Worm (Caenorhabditis elegans) whole organism, L1 larva: ENCODE measurements around the gene K07F5.15.

Source experiments
- C16A3.4 ChIP-seq: fragments of 150-350 bp; optimal IDR thresholded peaks from 2 replicates; lab custom pipeline; 2014; ENCODE audit warnings: missing biosample characterization, missing genetic modification characterization
- F16B12.6 ChIP-seq: fragments of 150-350 bp; optimal IDR thresholded peaks from 2 replicates; lab custom pipeline; 2014; ENCODE audit warnings: missing biosample characterization, missing genetic modification characterization
- Y116A8C.19 ChIP-seq: sonication (generic microtip); optimal IDR thresholded peaks from 2 replicates; lab custom pipeline; 2016; ENCODE audit warnings: missing compliant biosample characterization, missing genetic modification characterization, borderline replicate concordance
- aha-1 ChIP-seq: fragments of 150-350 bp; optimal IDR thresholded peaks from 2 replicates; lab custom pipeline; 2014; ENCODE audit warnings: missing biosample characterization, missing genetic modification characterization
- alr-1 ChIP-seq: fragments of 200-800 bp; sonication (Bioruptor generic); optimal IDR thresholded peaks from 2 replicates; lab custom pipeline; 2018; ENCODE audit warnings: borderline replicate concordance, mild to moderate bottlenecking, missing genetic modification characterization, missing compliant biosample characterization
- aly-2 ChIP-seq: fragments of 150-350 bp; optimal IDR thresholded peaks from 2 replicates; lab custom pipeline; 2014; ENCODE audit warnings: missing biosample characterization, missing genetic modification characterization
- ama-1 ChIP-seq: fragments of 150-350 bp; optimal IDR thresholded peaks from 2 replicates; lab custom pipeline; 2014
- blmp-1 ChIP-seq: fragments of 150-350 bp; optimal IDR thresholded peaks from 2 replicates; lab custom pipeline; 2014; ENCODE audit warnings: missing biosample characterization, missing genetic modification characterization
- ceh-63 ChIP-seq: fragments of 200-800 bp; sonication (Bioruptor generic); optimal IDR thresholded peaks from 2 replicates; lab custom pipeline; 2018; ENCODE audit warnings: mild to moderate bottlenecking, missing genetic modification characterization, missing compliant biosample characterization
- ceh-8 ChIP-seq: fragments of 200-800 bp; sonication (Bioruptor generic); optimal IDR thresholded peaks from 2 replicates; lab custom pipeline; 2018; ENCODE audit warnings: mild to moderate bottlenecking, missing genetic modification characterization, moderate library complexity, missing compliant biosample characterization
- ceh-90 ChIP-seq: sonication (generic microtip); optimal IDR thresholded peaks from 2 replicates; lab custom pipeline; 2016; ENCODE audit warnings: missing genetic modification characterization, missing compliant biosample characterization
- ces-1 ChIP-seq: fragments of 150-350 bp; optimal IDR thresholded peaks from 2 replicates; lab custom pipeline; 2014; ENCODE audit warnings: missing biosample characterization, missing genetic modification reagents, missing genetic modification characterization
- efl-1 ChIP-seq, 4 experiments: fragments of 150-350 bp; optimal IDR thresholded peaks in 3 of 4; peaks in 1 of 4; 1 replicate in 1 of 4; 2 replicates in 3 of 4; lab custom pipeline; 2014; ENCODE audit warnings: missing biosample characterization in 2 of 4, missing genetic modification characterization in 2 of 4, missing genetic modification reagents in 2 of 4
- egl-27 ChIP-seq, 2 experiments: fragments of 150-350 bp in 1 of 2; sonication (generic microtip); optimal IDR thresholded peaks; 3 replicates each; lab custom pipeline; 2017 to 2018; ENCODE audit warnings: missing biosample characterization in 2 of 2, missing genetic modification characterization in 2 of 2, missing genetic modification reagents in 2 of 2
- elt-3 ChIP-seq, 6 experiments: fragments of 150-350 bp in 1 of 6; sonication (generic microtip); optimal IDR thresholded peaks; 2 replicates each; lab custom pipeline; 2017 to 2018; ENCODE audit warnings: missing biosample characterization in 6 of 6, missing genetic modification characterization in 6 of 6, inconsistent platforms in 1 of 6
- fkh-8 ChIP-seq: sonication (generic microtip); optimal IDR thresholded peaks from 2 replicates; lab custom pipeline; 2016; ENCODE audit warnings: mild to moderate bottlenecking, missing genetic modification characterization, missing compliant biosample characterization
- fos-1 ChIP-seq: fragments of 150-350 bp; optimal IDR thresholded peaks from 2 replicates; lab custom pipeline; 2014; ENCODE audit warnings: missing biosample characterization, missing genetic modification characterization
- hlh-17 ChIP-seq: fragments of 200-800 bp; sonication (Bioruptor generic); optimal IDR thresholded peaks from 2 replicates; lab custom pipeline; 2018; ENCODE audit warnings: missing genetic modification characterization, mild to moderate bottlenecking, missing compliant biosample characterization, moderate library complexity, borderline replicate concordance
- hlh-4 ChIP-seq: sonication (generic microtip); optimal IDR thresholded peaks from 2 replicates; lab custom pipeline; 2016; ENCODE audit warnings: mild to moderate bottlenecking, missing genetic modification characterization, missing compliant biosample characterization
- irx-1 ChIP-seq: sonication (generic microtip); optimal IDR thresholded peaks from 2 replicates; lab custom pipeline; 2016; ENCODE audit warnings: missing genetic modification characterization, missing compliant biosample characterization
- isw-1 ChIP-seq: fragments of 200-800 bp; sonication (Bioruptor generic); IDR thresholded peaks from 2 replicates; pipeline ENCODE4 v1.3.6; 2022; ENCODE audit warnings: missing genetic modification characterization, missing compliant biosample characterization
- lin-14 ChIP-seq: fragments of 200-800 bp; sonication (Bioruptor generic); optimal IDR thresholded peaks from 2 replicates; lab custom pipeline; 2018; ENCODE audit warnings: mild to moderate bottlenecking, missing genetic modification characterization, moderate library complexity, missing compliant biosample characterization
- lin-15B ChIP-seq: fragments of 150-350 bp; sonication (generic microtip); optimal IDR thresholded peaks from 3 replicates; lab custom pipeline; 2014; ENCODE audit warnings: missing biosample characterization, missing genetic modification characterization
- lin-35 ChIP-seq, 2 experiments: fragments of 150-350 bp; optimal IDR thresholded peaks; 2 replicates each; lab custom pipeline; 2014; ENCODE audit warnings: missing biosample characterization in 2 of 2, missing genetic modification characterization in 2 of 2, missing genetic modification reagents in 2 of 2
- mdl-1 ChIP-seq, 2 experiments: fragments of 150-350 bp; optimal IDR thresholded peaks; 2 replicates each; lab custom pipeline; 2014 to 2017; ENCODE audit warnings: missing biosample characterization in 2 of 2, missing genetic modification characterization in 2 of 2, inconsistent platforms in 1 of 2
- mep-1 ChIP-seq: fragments of 150-350 bp; optimal IDR thresholded peaks from 2 replicates; lab custom pipeline; 2014; ENCODE audit warnings: missing biosample characterization, missing genetic modification characterization
- nhr-20 ChIP-seq: sonication (generic microtip); optimal IDR thresholded peaks from 2 replicates; lab custom pipeline; 2016; ENCODE audit warnings: mild to moderate bottlenecking, missing genetic modification characterization, missing compliant biosample characterization
- nhr-28 ChIP-seq: fragments of 150-350 bp; optimal IDR thresholded peaks from 2 replicates; lab custom pipeline; 2014; ENCODE audit warnings: missing biosample characterization, missing genetic modification characterization
- nhr-47 ChIP-seq: sonication (generic microtip); optimal IDR thresholded peaks from 2 replicates; lab custom pipeline; 2016; ENCODE audit warnings: mild to moderate bottlenecking, missing genetic modification characterization, moderate library complexity, missing compliant biosample characterization
- nhr-71 ChIP-seq: sonication (generic microtip); optimal IDR thresholded peaks from 2 replicates; lab custom pipeline; 2016; ENCODE audit warnings: mild to moderate bottlenecking, missing genetic modification characterization, moderate library complexity, missing compliant biosample characterization
- nhr-76 ChIP-seq: sonication (generic microtip); optimal IDR thresholded peaks from 2 replicates; lab custom pipeline; 2017; ENCODE audit warnings: missing biosample characterization, missing genetic modification characterization
- pax-3 ChIP-seq: fragments of 200-800 bp; sonication (Bioruptor generic); optimal IDR thresholded peaks from 2 replicates; lab custom pipeline; 2018; ENCODE audit warnings: mild to moderate bottlenecking, missing genetic modification characterization, moderate library complexity, missing compliant biosample characterization
- pqm-1 ChIP-seq: sonication (generic microtip); optimal IDR thresholded peaks from 3 replicates; lab custom pipeline; 2017; ENCODE audit warnings: missing biosample characterization, missing genetic modification characterization
- rnt-1 ChIP-seq: sonication (generic microtip); optimal IDR thresholded peaks from 2 replicates; lab custom pipeline; 2016; ENCODE audit warnings: mild to moderate bottlenecking, missing genetic modification characterization, moderate library complexity, missing compliant biosample characterization
- skn-1 ChIP-seq: fragments of 150-350 bp; optimal IDR thresholded peaks from 2 replicates; lab custom pipeline; 2014; ENCODE audit warnings: missing biosample characterization, missing genetic modification characterization
- snpc-4 ChIP-seq: fragments of 150-350 bp; optimal IDR thresholded peaks from 2 replicates; lab custom pipeline; 2014; ENCODE audit warnings: missing biosample characterization, missing genetic modification characterization
- sup-37 ChIP-seq: fragments of 200-800 bp; sonication (Bioruptor generic); optimal IDR thresholded peaks from 2 replicates; lab custom pipeline; 2018; ENCODE audit warnings: mild to moderate bottlenecking, missing genetic modification characterization, missing compliant biosample characterization
- swsn-7 ChIP-seq: sonication (generic microtip); optimal IDR thresholded peaks from 2 replicates; lab custom pipeline; 2016; ENCODE audit warnings: missing genetic modification characterization, missing compliant biosample characterization
- unc-130 ChIP-seq: fragments of 150-350 bp; optimal IDR thresholded peaks from 2 replicates; lab custom pipeline; 2017; ENCODE audit warnings: missing biosample characterization, missing genetic modification characterization, inconsistent platforms
- unc-30 ChIP-seq: sonication (generic microtip); optimal IDR thresholded peaks from 2 replicates; lab custom pipeline; 2017; ENCODE audit warnings: missing biosample characterization, missing genetic modification characterization
- unc-62 ChIP-seq: fragments of 150-350 bp; optimal IDR thresholded peaks from 2 replicates; lab custom pipeline; 2014; ENCODE audit warnings: missing biosample characterization, missing genetic modification reagents, missing genetic modification characterization
- unc-98 ChIP-seq: fragments of 200-800 bp; sonication (Bioruptor generic); IDR thresholded peaks from 2 replicates; pipeline ENCODE4 v1.3.6; 2022; ENCODE audit warnings: missing genetic modification characterization, missing compliant biosample characterization
- vab-15 ChIP-seq: sonication (generic microtip); optimal IDR thresholded peaks from 2 replicates; lab custom pipeline; 2017; ENCODE audit warnings: missing genotype, mild to moderate bottlenecking, missing genetic modification characterization, missing compliant biosample characterization
- ztf-4 ChIP-seq: fragments of 150-350 bp; optimal IDR thresholded peaks from 2 replicates; lab custom pipeline; 2014; ENCODE audit warnings: missing biosample characterization, missing genetic modification characterization

K07F5.15 gene

DNA sequence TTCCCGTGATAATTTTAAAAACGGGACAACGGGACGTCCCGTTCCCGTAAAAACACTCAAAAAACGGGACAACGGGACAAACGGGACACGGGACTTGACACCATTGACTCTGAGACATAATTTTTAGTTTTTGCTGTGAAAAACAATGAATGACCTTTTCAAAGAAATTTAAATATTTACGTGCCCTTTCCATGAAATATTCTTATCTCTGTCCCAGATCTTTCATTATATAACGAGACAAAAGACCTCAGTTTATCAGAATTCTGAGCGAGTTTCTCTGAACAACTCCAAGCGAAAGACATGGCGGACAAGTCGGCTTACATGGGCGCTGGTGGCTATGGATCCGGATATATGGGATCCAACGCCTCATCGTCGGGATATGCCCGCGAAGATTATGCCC lies 21.1 kb upstream of the K07F5.15 start, which contains the start of gene nspd-2:
Gene nspd-2, plus strand, starts transcription at position 301 of the 400 bp plus-strand sequence.
- no peak for TF ChIP-seq F16B12.6 (tag; lab: Kevin White, UChicago)
- TF ChIP-seq mep-1 (tag; lab: Kevin White, UChicago): no peak
- TF ChIP-seq egl-27 (tag; optimal IDR thresholded peaks at IDR 0.05; lab: Kevin White, UChicago): no peak
- no peak for TF ChIP-seq unc-98 (GFP tag; lab: Robert Waterston, UW)
- TF ChIP-seq mdl-1 (tag; optimal IDR thresholded peaks at IDR 0.05; lab: Kevin White, UChicago): no peak
- TF ChIP-seq Y116A8C.19 (tag; lab: Kevin White, UChicago): no peak
- TF ChIP-seq C16A3.4 (tag; lab: Kevin White, UChicago): no peak
- no peak for TF ChIP-seq sup-37
- TF ChIP-seq lin-14 (GFP tag; lab: Kevin White, UChicago): no peak
- no peak for TF ChIP-seq nhr-47 (tag; lab: Kevin White, UChicago)
- no peak for TF ChIP-seq aha-1
- no peak for TF ChIP-seq unc-62
- TF ChIP-seq irx-1 (tag; lab: Kevin White, UChicago): no peak
- TF ChIP-seq fkh-8 (tag; lab: Kevin White, UChicago): no peak
- TF ChIP-seq nhr-71 (tag; lab: Kevin White, UChicago): no peak
- TF ChIP-seq rnt-1 (tag; lab: Kevin White, UChicago): no peak
- TF ChIP-seq hlh-4 (tag; lab: Kevin White, UChicago): no peak
- no peak for TF ChIP-seq aly-2

DNA sequence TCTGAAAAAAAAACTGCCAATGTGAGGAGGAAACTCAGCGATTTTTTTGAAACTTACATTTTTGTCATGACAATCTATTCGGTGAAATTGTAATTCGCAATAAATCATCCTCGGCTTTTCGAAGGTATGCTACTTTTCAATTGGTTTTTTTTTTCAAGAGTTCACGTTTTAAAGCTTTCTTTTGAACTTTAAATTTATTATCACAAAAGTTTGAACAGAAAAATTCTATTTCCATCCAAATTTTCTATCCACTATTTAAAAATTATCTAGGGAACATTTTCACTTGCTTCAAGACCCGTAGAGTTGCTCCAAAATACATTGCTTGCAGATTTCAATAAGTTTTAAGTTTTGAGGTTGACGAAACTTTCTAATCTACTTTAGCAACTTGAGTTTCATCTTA lies 18.3 kb upstream of the K07F5.15 start, which contains the start of gene K07F5.6:
Gene K07F5.6, minus strand, starts transcription at position 101 of the 400 bp plus-strand sequence.
- no peak for TF ChIP-seq pax-3
- no peak for TF ChIP-seq efl-1 (optimal IDR thresholded peaks at IDR 0.05; lab: Kevin White, UChicago)
- TF ChIP-seq efl-1 (GFP tag; optimal IDR thresholded peaks at IDR 0.05 in 1 of 2; lab: Kevin White, UChicago): peak in 1 of 2 experiments; percentile 64

DNA sequence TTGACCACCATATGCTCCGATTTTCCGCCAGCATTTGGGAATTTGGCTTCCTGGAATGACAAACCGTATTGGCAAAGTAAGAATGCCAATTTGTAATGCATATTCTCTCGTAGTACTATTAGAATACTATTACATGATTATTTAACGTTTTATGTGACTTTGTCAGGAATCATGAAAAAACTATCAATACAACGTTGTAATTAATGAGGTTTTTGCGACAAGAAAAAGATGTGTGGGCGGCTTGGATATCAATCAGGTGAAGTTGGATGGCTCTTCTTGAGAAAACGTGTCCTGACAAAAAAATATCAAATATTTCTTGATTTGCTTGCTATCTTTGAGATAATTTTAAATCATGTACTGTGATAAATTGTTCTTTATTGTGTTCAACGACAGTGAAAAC lies 16.8 kb upstream of the K07F5.15 start, which contains the start of gene K07F5.7:
Gene K07F5.7, minus strand, starts transcription at position 101 of the 400 bp plus-strand sequence.
- TF ChIP-seq unc-62 (no peak), skn-1 (tag; lab: Kevin White, UChicago) (no peak), fkh-8 (tag; lab: Kevin White, UChicago) (no peak), hlh-17 (GFP tag; lab: Kevin White, UChicago) (no peak), swsn-7 (tag; lab: Kevin White, UChicago) (no peak), nhr-28 (tag; lab: Kevin White, UChicago) (no peak), vab-15 (no peak), unc-130 (tag; lab: Kevin White, UChicago) (no peak), lin-35 (GFP tag; optimal IDR thresholded peaks at IDR 0.05; lab: Kevin White, UChicago) (no peak), isw-1 (GFP tag; lab: Robert Waterston, UW) (no peak), ceh-8 (GFP tag; lab: Kevin White, UChicago) (no peak), alr-1 (tag; lab: Kevin White, UChicago) (no peak), unc-98 (GFP tag; lab: Robert Waterston, UW) (no peak), ztf-4 (tag; lab: Kevin White, UChicago) (no peak), egl-27 (tag; optimal IDR thresholded peaks at IDR 0.05; lab: Kevin White, UChicago) (no peak), nhr-76 (tag; lab: Kevin White, UChicago) (no peak), fos-1 (tag; lab: Kevin White, UChicago) (no peak)

DNA sequence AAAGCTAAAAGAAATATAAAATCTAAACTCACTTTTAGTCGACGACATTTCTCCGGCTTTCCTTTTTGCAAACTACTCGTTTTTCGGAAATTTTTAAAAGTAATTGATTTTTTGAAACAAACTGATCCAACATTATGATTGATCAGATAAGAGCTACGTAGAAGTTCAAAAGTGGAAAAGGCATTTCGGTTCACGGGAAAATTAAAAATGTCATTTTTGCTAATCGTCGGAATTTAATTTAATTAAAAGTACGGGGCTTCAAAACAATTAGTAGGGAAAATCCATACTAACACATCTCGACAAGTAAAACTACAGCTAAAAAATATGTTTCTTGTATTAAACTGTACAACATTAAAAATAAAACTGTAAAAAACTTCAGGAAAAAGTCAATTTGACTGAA lies 15.3 kb upstream of the K07F5.15 start, which contains the start of gene K07F5.8:
Gene K07F5.8, minus strand, starts transcription at position 101 of the 400 bp plus-strand sequence.
- TF ChIP-seq alr-1 (tag; lab: Kevin White, UChicago): no peak
- TF ChIP-seq ceh-90: no peak
- TF ChIP-seq ces-1 (GFP tag; lab: Kevin White, UChicago): no peak
- no peak for TF ChIP-seq lin-15B (tag; lab: Kevin White, UChicago)
- TF ChIP-seq Y116A8C.19 (tag; lab: Kevin White, UChicago): no peak
- TF ChIP-seq pqm-1 (tag; lab: Kevin White, UChicago): no peak
- no peak for TF ChIP-seq snpc-4 (tag; lab: Kevin White, UChicago)
- TF ChIP-seq elt-3 (tag; optimal IDR thresholded peaks at IDR 0.05; lab: Kevin White, UChicago): no peak
- no peak for TF ChIP-seq blmp-1 (tag; lab: Kevin White, UChicago)
- no peak for TF ChIP-seq unc-30 (tag; lab: Kevin White, UChicago)
- TF ChIP-seq ceh-63: no peak
- no peak for TF ChIP-seq nhr-20 (tag; lab: Kevin White, UChicago)
- no peak for TF ChIP-seq lin-35 (GFP tag; optimal IDR thresholded peaks at IDR 0.05; lab: Kevin White, UChicago)
- TF ChIP-seq ama-1: no peak
